Fruit fly (Drosophila melanogaster): Measurements from ENCODE around the gene Adss.

The Adss gene

dm6 chr3R:20833664-20834063, 3.3 kb upstream of the Adss start:
- TF ChIP-seq gsb-n (tag; optimal IDR thresholded peaks at IDR 0.05) = peak; percentile 10
- no peak for TF ChIP-seq HLHmδ (GFP tag; optimal IDR thresholded peaks at IDR 0.05)
- peak; percentile 16 for TF ChIP-seq CG17359 (tag; optimal IDR thresholded peaks at IDR 0.05)
- TF ChIP-seq Sox102F (GFP tag; optimal IDR thresholded peaks at IDR 0.05) = peak; percentile 61
- TF ChIP-seq dpn (GFP tag; optimal IDR thresholded peaks at IDR 0.05) = no peak
- TF ChIP-seq CG6272 (GFP tag; IDR thresholded peaks at IDR 0.05) = no peak
- 0 out of 3 replicates have a peak, but pooled peaks have one; percentile 15 for TF ChIP-seq CG2199 (GFP tag; IDR thresholded peaks at IDR 0.05)
- no peak for TF ChIP-seq gsb (GFP tag; IDR thresholded peaks at IDR 0.05)
- TF ChIP-seq CG17385 (GFP tag; optimal IDR thresholded peaks at IDR 0.05) = peak; percentile 14
- TF ChIP-seq phol (tag; optimal IDR thresholded peaks at IDR 0.05) = peak; percentile 38
- no peak for TF ChIP-seq Opbp (GFP tag; IDR thresholded peaks at IDR 0.05; ENCODE audit: partially characterized antibody)
- TF ChIP-seq tx (GFP tag; optimal IDR thresholded peaks at IDR 0.05) = peak; percentile 40
- peak; percentile 21 for TF ChIP-seq CG13424 (tag; optimal IDR thresholded peaks at IDR 0.05)
- peak; percentile 38; the same call in 1 of the 2 replicates for TF ChIP-seq Ptx1 (GFP tag; IDR thresholded peaks at IDR 0.05)
- TF ChIP-seq bsh (GFP tag; optimal IDR thresholded peaks at IDR 0.05) = peak in 1 of 2 experiments; percentile 55
- TF ChIP-seq ind (GFP tag; optimal IDR thresholded peaks at IDR 0.05) = peak; percentile 46
- TF ChIP-seq CG2889 (GFP tag; IDR thresholded peaks at IDR 0.05) = 0 out of 3 replicates have a peak, but pooled peaks have one; percentile 17
- TF ChIP-seq dati (GFP tag; IDR thresholded peaks at IDR 0.05) = 0 out of 2 replicates have a peak, but pooled peaks have one; percentile 3
- TF ChIP-seq CG18262 (tag; optimal IDR thresholded peaks at IDR 0.05) = peak; percentile 8
- TF ChIP-seq CG11695 (GFP tag; IDR thresholded peaks at IDR 0.05) = 0 out of 3 replicates have a peak, but pooled peaks have one; percentile 28
- TF ChIP-seq ATbp (GFP tag; optimal IDR thresholded peaks at IDR 0.05) = peak; percentile 10
- TF ChIP-seq HmgZ (tag; optimal IDR thresholded peaks at IDR 0.05) = no peak
- no peak for TF ChIP-seq CG31388 (GFP tag; optimal IDR thresholded peaks at IDR 0.05)
- TF ChIP-seq gfzf (GFP tag; optimal IDR thresholded peaks at IDR 0.05) = no peak
- TF ChIP-seq HHEX (GFP tag; optimal IDR thresholded peaks at IDR 0.05) = no peak
- TF ChIP-seq knrl (GFP tag; IDR thresholded peaks at IDR 0.05; ENCODE audit: partially characterized antibody) = no peak
- no peak for TF ChIP-seq vfl (GFP tag; optimal IDR thresholded peaks at IDR 0.05)
- TF ChIP-seq sens-2 (GFP tag; IDR thresholded peaks at IDR 0.05) = 0 out of 2 replicates have a peak, but pooled peaks have one; percentile 12
- TF ChIP-seq CG6854 (GFP tag; optimal IDR thresholded peaks at IDR 0.05) = peak; percentile 25
- TF ChIP-seq CG4730 (GFP tag; IDR thresholded peaks at IDR 0.05) = no peak
- TF ChIP-seq CG1832 (GFP tag; optimal IDR thresholded peaks at IDR 0.05) = no peak
- TF ChIP-seq CG12391 (tag; optimal IDR thresholded peaks at IDR 0.05) = peak; percentile 45
- TF ChIP-seq CG12299 (tag; optimal IDR thresholded peaks at IDR 0.05) = no peak
- peak; percentile 30 for TF ChIP-seq Oli (tag; optimal IDR thresholded peaks at IDR 0.05)
- TF ChIP-seq CG9609 (GFP tag; optimal IDR thresholded peaks at IDR 0.05) = peak; percentile 20
- peak; percentile 62; the same call in 1 of the 3 replicates for TF ChIP-seq ci (GFP tag; IDR thresholded peaks at IDR 0.05)
- TF ChIP-seq grau (tag; optimal IDR thresholded peaks at IDR 0.05) = peak; percentile 22
- no peak for TF ChIP-seq pan (optimal IDR thresholded peaks at IDR 0.05)
- TF ChIP-seq pan (GFP tag; optimal IDR thresholded peaks at IDR 0.05 in 1 of 2, IDR thresholded peaks at IDR 0.05 in 1 of 2) = peak in 1 of 2 experiments; percentile 25
- TF ChIP-seq Chrac-16 (GFP tag; optimal IDR thresholded peaks at IDR 0.05) = peak; percentile 10
- peak; percentile 9 for TF ChIP-seq Mes4 (GFP tag; optimal IDR thresholded peaks at IDR 0.05)
- no peak for TF ChIP-seq tap (tag; optimal IDR thresholded peaks at IDR 0.05)
- TF ChIP-seq sqz (GFP tag; optimal IDR thresholded peaks at IDR 0.05) = peak; percentile 7
- TF ChIP-seq mld (GFP tag; IDR thresholded peaks at IDR 0.05; ENCODE audit: partially characterized antibody) = no peak
- no peak for TF ChIP-seq CG14965 (GFP tag; optimal IDR thresholded peaks at IDR 0.05; ENCODE audit: borderline replicate concordance)
- no peak for TF ChIP-seq wor (GFP tag; IDR thresholded peaks at IDR 0.05)
- no peak for TF ChIP-seq gt (GFP tag; IDR thresholded peaks at IDR 0.05)
- no peak for TF ChIP-seq ken (GFP tag; IDR thresholded peaks at IDR 0.05)
- TF ChIP-seq zfh1 (GFP tag; IDR thresholded peaks at IDR 0.05) = no peak
- TF ChIP-seq Med (GFP tag) = peak; percentile 41
- peak; percentile 20 for TF ChIP-seq Six4 (GFP tag; optimal IDR thresholded peaks at IDR 0.05)
